Fruit fly (Drosophila melanogaster): ENCODE results near the gene CG8924.
A peak's percentile ranks its signal among the peaks of the same experiment; 100 is the strongest.

The CG8924 gene

DNA sequence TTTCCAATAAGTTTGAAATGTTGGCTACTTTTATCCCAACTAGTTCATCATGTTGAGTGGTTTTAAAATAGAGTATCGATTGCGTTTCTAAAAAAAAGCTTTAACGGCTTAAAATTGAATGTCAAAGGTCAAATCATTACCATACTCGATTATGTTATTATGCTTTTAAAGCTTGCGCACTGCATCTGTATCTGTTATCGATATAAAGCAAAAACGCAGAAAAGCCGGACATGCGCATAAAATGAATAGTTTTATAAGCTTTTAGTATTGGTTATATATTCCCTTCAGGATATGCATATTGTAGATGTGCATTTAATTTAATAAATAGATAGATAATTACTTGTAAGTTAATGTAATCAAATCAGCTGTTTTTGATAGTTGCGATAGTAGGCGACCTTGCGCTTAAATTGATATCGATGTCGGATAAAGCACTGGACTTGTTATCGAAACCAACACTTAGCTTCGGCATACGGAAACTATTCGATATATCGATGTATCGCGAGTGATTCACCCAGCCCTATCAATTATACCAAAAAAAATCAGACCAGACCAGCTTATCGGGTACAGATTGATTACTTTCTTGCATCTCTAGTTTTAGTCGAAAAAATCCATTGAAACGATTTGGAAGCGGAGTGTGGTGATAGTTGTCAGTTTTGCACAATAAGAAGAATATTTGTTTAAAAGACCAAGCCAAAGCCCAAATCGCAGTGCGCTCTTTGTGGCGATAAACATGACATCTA lies 49.1 kb upstream of the CG8924 start, which contains the start of gene shi (continued):
- TF ChIP-seq CG15601 (tag; optimal IDR thresholded peaks at IDR 0.05) (peak; percentile 89), br (optimal IDR thresholded peaks at IDR 0.05) (no peak), ssp (GFP tag; IDR thresholded peaks at IDR 0.05) (peak; percentile 51), sens-2 (GFP tag; IDR thresholded peaks at IDR 0.05) (no peak), slou (GFP tag; optimal IDR thresholded peaks at IDR 0.05) (no peak), phol (tag; optimal IDR thresholded peaks at IDR 0.05) (peak; percentile 44), CG3847 (GFP tag; IDR thresholded peaks at IDR 0.05) (no peak), CG16779 (GFP tag; IDR thresholded peaks at IDR 0.05) (no peak), CG4617 (GFP tag; optimal IDR thresholded peaks at IDR 0.05; ENCODE audit: borderline replicate concordance) (peak; percentile 3), amos (GFP tag; IDR thresholded peaks at IDR 0.05; ENCODE audit: partially characterized antibody) (peak; percentile 99), gsb (GFP tag; IDR thresholded peaks at IDR 0.05) (no peak), pnt (GFP tag; optimal IDR thresholded peaks at IDR 0.05) (no peak), Gug (GFP tag; IDR thresholded peaks at IDR 0.05) (no peak), CG9727 (GFP tag; optimal IDR thresholded peaks at IDR 0.05) (no peak), Mrtf (GFP tag; IDR thresholded peaks at IDR 0.05) (no peak), zen (tag; optimal IDR thresholded peaks at IDR 0.05) (peak; percentile 46), exex (tag; optimal IDR thresholded peaks at IDR 0.05) (peak; percentile 86), fd102C (GFP tag; optimal IDR thresholded peaks at IDR 0.05) (no peak), CG16813 (GFP tag; IDR thresholded peaks at IDR 0.05; ENCODE audit: partially characterized antibody) (peak; percentile 98), ro (GFP tag; IDR thresholded peaks at IDR 0.05) (no peak), CG10959 (GFP tag; IDR thresholded peaks at IDR 0.05) (no peak), Stat92E (GFP tag; optimal IDR thresholded peaks at IDR 0.05) (no peak), CG8089 (GFP tag; optimal IDR thresholded peaks at IDR 0.05) (no peak), sob (GFP tag; IDR thresholded peaks at IDR 0.05) (peak; percentile 35; the same call in 1 of the 2 replicates), HmgD (GFP tag; optimal IDR thresholded peaks at IDR 0.05) (peak; percentile 43), scrt (GFP tag; optimal IDR thresholded peaks at IDR 0.05) (peak; percentile 13), dmrt99B (tag; optimal IDR thresholded peaks at IDR 0.05) (no peak), CG1603 (tag; optimal IDR thresholded peaks at IDR 0.05) (peak; percentile 79), Scr (GFP tag; IDR thresholded peaks at IDR 0.05; ENCODE audit: partially characterized antibody) (peak; percentile 96), Blimp-1 (GFP tag; optimal IDR thresholded peaks at IDR 0.05) (no peak), CG2889 (GFP tag; IDR thresholded peaks at IDR 0.05) (no peak), corto (GFP tag; optimal IDR thresholded peaks at IDR 0.05) (no peak), ham (GFP tag; IDR thresholded peaks at IDR 0.05) (no peak), CG10267 (tag; optimal IDR thresholded peaks at IDR 0.05) (peak; percentile 70), CG17568 (GFP tag; optimal IDR thresholded peaks at IDR 0.05) (no peak), CG1792 (GFP tag; optimal IDR thresholded peaks at IDR 0.05) (no peak), CG11398 (GFP tag; optimal IDR thresholded peaks at IDR 0.05) (no peak), CG18262 (tag; optimal IDR thresholded peaks at IDR 0.05) (no peak), yki (optimal IDR thresholded peaks at IDR 0.05) (no peak), CG16815 (GFP tag; optimal IDR thresholded peaks at IDR 0.05) (no peak), bsh (GFP tag; optimal IDR thresholded peaks at IDR 0.05) (no peak), CG16863 (GFP tag; optimal IDR thresholded peaks at IDR 0.05) (no peak), Hey (tag; optimal IDR thresholded peaks at IDR 0.05) (no peak), CG9797 (GFP tag; optimal IDR thresholded peaks at IDR 0.05) (peak; percentile 85), NK7.1 (GFP tag; optimal IDR thresholded peaks at IDR 0.05) (no peak), Tbp (GFP tag; optimal IDR thresholded peaks at IDR 0.05) (no peak), CG13894 (tag; optimal IDR thresholded peaks at IDR 0.05) (peak; percentile 75), inv (GFP tag; IDR thresholded peaks at IDR 0.05; ENCODE audit: partially characterized antibody) (peak; percentile 97), Meics (GFP tag; optimal IDR thresholded peaks at IDR 0.05) (no peak), CG15514 (GFP tag; optimal IDR thresholded peaks at IDR 0.05) (peak; percentile 60)

Measured in whole organism, embryonic.